Fruit fly (Drosophila melanogaster) ovary, adult (tissue): ENCODE data around the gene Arglu1.

Source experiments
- CG17801 ChIP-seq: fragments of 200-800 bp; optimal IDR thresholded peaks from 2 replicates; lab custom pipeline; 2019; ENCODE audit warnings: missing biosample characterization, mild to moderate bottlenecking, missing genetic modification characterization, moderate library complexity; ENCODE audit not compliant: partially characterized antibody

The Arglu1 gene

dm6 chr2L:9937908-9938307, at the start of gene Arglu1:
Arglu1 (minus strand) TSS chr2L:9938134.
- TF ChIP-seq CG17801 (GFP tag; lab: Kevin White, UChicago), result peak; percentile 69

DNA sequence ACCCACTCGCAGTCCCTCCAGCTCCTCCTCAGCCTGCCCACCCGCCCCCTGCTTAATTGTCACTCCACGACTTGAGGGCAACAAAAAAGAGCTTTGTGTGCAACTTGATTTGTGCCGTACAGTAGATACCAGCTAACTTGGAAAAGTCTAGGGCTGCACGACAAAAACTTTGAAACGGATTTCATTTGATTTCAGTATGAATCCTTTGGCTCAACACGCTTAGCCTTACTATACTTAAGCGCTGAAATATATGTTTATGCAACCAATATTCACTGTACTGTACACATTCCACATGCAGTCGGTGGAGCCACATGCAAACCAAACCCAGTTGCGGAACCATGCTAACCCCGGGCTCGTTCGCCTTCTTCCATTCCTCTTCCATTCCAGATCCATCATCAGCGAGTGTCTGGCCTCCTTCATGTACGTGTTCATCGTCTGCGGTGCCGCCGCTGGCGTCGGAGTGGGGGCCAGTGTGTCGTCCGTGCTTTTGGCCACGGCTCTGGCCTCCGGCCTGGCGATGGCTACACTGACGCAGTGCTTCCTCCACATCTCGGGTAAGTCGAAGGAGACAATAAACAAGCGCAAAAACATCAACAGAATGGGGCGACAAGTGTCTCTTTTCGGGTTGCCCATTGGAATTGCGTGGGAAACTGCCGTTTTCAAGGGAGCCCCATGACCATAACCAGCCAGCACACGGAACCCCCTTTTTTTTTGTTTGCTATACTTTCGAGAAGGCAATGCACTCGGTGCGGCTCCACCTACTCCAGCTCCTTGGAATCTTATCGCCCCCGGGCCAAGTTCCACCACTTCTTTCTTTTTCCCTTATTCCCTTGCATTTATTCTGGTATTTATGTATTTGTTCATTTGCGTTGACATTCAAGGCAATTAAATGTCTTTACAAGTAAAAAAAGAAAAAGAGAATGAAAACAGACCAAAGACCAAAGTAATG, 48.7 kb upstream of the Arglu1 start:
- TF ChIP-seq CG17801 (GFP tag; lab: Kevin White, UChicago), result peak; percentile 80

dm6 chr2L:9984078-9984772, 46.3 kb upstream of the Arglu1 start, which contains the start of gene bib:
bib (plus strand) TSS chr2L:9984645.
- TF ChIP-seq CG17801 (GFP tag; lab: Kevin White, UChicago), result no peak

- no peak for TF ChIP-seq CG17801 (GFP tag; lab: Kevin White, UChicago)
These were observed 44.6 kb upstream of the Arglu1 start for dm6 chr2L:9982516-9982915.

DNA sequence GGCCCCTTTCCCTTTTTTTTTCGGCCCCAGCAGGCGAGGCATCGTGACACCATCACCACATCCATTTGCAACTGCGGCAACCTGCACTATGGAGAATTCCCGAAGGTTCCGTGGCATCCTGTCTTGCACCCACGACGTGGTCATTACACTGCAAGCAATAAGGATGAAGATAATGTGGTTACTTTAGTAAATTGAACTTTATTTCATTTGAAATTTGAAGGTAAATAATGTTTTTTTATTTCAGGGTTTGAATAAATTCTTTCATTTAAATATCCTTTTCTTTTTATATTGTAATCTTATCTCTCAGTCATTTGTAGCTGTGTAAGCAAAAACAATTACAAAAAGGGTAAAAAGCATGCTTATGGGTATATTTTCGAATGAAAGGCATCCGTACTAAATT, 43.9 kb upstream of the Arglu1 start:
- TF ChIP-seq CG17801 (GFP tag; lab: Kevin White, UChicago), result no peak

- TF ChIP-seq CG17801 (GFP tag; lab: Kevin White, UChicago), result no peak
These were observed 34.7 kb upstream of the Arglu1 start for dm6 chr2L:9972624-9973023.

- TF ChIP-seq CG17801 (GFP tag; lab: Kevin White, UChicago), result no peak
These were observed 30.3 kb upstream of the Arglu1 start for dm6 chr2L:9968201-9968727.

dm6 chr2L:9966983-9967737, 29.2 kb upstream of the Arglu1 start, which contains the start of the genes Dref and RpL13:
Dref (minus strand) TSS chr2L:9967229.
RpL13 (plus strand) TSS chr2L:9967313.
- TF ChIP-seq CG17801 (GFP tag; lab: Kevin White, UChicago), result peak; percentile 93

dm6 chr2L:9963603-9964042, 25.7 kb upstream of the Arglu1 start, which contains the start of gene CG5850:
CG5850 (minus strand) TSS chr2L:9963949.
- TF ChIP-seq CG17801 (GFP tag; lab: Kevin White, UChicago), result peak; percentile 18

- TF ChIP-seq CG17801 (GFP tag; lab: Kevin White, UChicago), result no peak
These were observed 22.8 kb upstream of the Arglu1 start for dm6 chr2L:9960758-9961157.

DNA sequence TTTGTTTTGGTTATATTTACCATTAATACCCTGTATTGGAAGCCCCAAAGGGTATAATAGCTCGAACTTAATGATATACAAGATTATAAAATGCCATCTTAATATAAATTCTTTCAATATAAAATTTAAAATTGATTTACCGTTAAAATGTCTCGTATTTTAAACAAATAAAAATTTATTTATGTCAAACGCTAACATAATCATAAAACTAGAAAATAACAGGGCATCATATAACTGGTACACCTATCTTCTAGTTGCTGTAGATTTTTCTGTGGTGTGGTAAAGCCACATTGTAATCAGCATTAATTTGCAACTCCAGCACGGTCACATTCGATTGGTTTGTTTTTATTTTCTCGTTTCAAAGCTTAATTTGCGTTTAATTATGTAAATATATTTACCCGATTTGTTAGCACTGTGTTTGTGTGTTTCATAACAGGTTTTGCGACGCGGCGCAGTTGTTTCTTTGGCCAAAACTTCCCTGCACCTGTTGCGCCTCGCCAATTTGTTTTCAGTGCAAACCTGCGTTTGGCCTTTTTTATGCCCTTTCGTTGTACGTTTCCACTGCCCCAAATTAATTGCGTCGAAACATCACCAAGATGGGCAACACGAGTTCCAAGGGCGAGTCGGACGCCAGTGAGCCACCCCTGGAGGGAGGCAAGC, 19.2 kb upstream of the Arglu1 start, which contains the start of the genes CG4658 and CG5846:
TSS of gene CG4658 (plus strand) at position 140 of the 660 bp plus-strand sequence.
TSS of gene CG5846 (minus strand) at position 245 of the 660 bp plus-strand sequence.
- peak; percentile 96 for TF ChIP-seq CG17801 (GFP tag; lab: Kevin White, UChicago)

DNA sequence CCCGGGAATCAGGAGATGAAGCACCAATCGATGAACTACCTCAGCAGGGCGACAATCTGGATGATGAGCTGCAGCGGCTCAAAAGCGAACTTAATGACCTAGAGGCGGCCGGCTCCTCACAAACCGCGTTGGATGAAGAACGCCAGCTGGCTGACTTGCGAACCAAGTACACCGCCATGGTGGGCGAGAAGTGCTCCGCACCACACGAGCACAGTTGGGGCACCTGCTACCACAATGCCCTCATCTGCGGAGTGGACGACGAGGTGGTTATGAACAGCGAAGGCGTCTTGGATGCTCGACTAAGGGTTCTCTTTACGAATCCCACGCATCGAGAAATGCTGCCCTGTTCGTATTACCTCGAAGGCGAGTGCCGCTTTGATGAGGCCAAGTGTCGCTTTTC, 16.8 kb upstream of the Arglu1 start:
- no peak for TF ChIP-seq CG17801 (GFP tag; lab: Kevin White, UChicago)

dm6 chr2L:9954119-9954518, 16.2 kb upstream of the Arglu1 start, which contains the start of the genes CG13126 and CG4709:
CG13126 (minus strand) TSS chr2L:9954181.
CG4709 (plus strand) TSS chr2L:9954325.
- peak; percentile 94 for TF ChIP-seq CG17801 (GFP tag; lab: Kevin White, UChicago)
